Worm (Caenorhabditis elegans): ENCODE data around the gene chil-26.

DNA sequence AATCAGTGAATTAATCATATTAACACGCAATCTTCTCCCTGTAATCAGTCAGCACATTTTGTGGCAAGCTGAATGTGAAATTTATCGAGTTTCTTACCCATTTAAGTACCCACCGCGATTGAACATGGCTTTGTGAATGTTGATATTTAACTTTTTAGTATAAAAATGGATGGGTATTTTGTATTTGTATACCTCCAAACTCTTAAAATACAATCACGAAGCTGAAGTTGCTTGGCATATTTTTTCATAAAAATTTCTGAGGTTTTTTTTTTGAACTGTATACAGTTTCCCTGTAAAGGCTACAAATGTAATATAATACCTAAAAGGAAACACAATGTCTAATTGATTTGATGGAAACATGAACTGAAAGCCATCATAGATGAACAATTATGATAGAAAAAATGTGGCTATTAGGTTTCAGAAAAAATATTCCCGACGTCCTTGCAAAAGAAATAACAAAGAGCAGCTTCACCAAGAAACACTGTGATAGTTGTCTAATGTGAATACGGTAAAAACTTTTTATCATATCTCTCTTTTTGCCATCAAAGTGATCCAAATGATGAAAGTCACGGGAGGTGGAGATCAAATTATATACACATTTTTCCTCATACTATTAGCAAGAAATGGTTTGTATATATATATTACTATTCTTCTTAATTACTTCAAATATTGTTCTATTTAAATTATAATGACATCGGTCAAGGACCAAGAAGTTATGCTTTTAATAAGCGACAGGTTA lies at the start of gene chil-26, which contains the start of gene chil-25:
- TF ChIP-seq hlh-26 (GFP tag; conservative IDR thresholded peaks at IDR 0.05): no peak
- TF ChIP-seq F49E8.2 (tag; optimal IDR thresholded peaks at IDR 0.05; ENCODE audit: insufficient read depth): no peak
- no peak for TF ChIP-seq Y56A3A.18 (GFP tag; IDR thresholded peaks at IDR 0.05)
